Worm (Caenorhabditis elegans): ENCODE measurements around the gene unc-22.
A peak's percentile ranks its signal among the peaks of the same experiment; 100 is the strongest.

Gene unc-22

DNA sequence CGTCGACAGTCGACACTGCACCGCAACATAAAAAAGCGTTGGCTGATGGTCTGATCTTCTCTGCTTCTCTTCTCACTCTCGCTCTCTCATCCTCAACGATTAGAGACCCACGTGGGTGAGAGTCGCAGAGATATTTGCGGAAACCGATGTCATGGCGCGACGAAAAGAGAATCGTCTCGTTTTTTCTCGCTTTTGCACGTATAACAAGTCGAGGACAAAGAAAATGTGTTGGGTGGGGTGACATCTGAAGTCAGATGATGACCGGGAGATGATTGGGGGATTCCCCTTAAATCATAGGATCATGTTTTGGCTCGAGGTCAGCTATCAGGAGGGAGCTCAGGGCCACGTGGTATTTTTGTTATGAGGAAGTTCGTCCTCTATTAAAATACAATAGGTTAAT, 54.4 kb downstream of the unc-22 start (continued):
- TF ChIP-seq egl-27 (tag; optimal IDR thresholded peaks at IDR 0.05) (peak; percentile 43 to 78), efl-1 (optimal IDR thresholded peaks at IDR 0.05) (peak; percentile 78 to 79), efl-1 (GFP tag; optimal IDR thresholded peaks at IDR 0.05 in 1 of 2) (peak; percentile 42 to 96), aha-1 (tag; optimal IDR thresholded peaks at IDR 0.05) (peak; percentile 83), sox-4 (tag; optimal IDR thresholded peaks at IDR 0.05) (peak; percentile 63), egl-13 (tag; optimal IDR thresholded peaks at IDR 0.05) (peak; percentile 57), ceh-90 (tag; optimal IDR thresholded peaks at IDR 0.05) (no peak), lin-13 (GFP tag; optimal IDR thresholded peaks at IDR 0.05) (peak; percentile 72), snpc-4 (tag; optimal IDR thresholded peaks at IDR 0.05) (peak; percentile 33), sup-37 (GFP tag; optimal IDR thresholded peaks at IDR 0.05) (peak; percentile 64), lin-39 (tag; optimal IDR thresholded peaks at IDR 0.05) (peak; percentile 62), nhr-84 (tag; optimal IDR thresholded peaks at IDR 0.05) (no peak), xbp-1 (tag; optimal IDR thresholded peaks at IDR 0.05) (peak; percentile 85), pax-3 (tag; optimal IDR thresholded peaks at IDR 0.05) (peak; percentile 45), nhr-11 (tag; optimal IDR thresholded peaks at IDR 0.05) (peak; percentile 69), nhr-90 (tag; optimal IDR thresholded peaks at IDR 0.05; ENCODE audit: poor library complexity) (peak; percentile 94), blmp-1 (tag; optimal IDR thresholded peaks at IDR 0.05) (peak; percentile 93), ztf-11 (tag; optimal IDR thresholded peaks at IDR 0.05) (peak in 1 of 2 experiments; percentile 32), mef-2 (tag; optimal IDR thresholded peaks at IDR 0.05) (peak; percentile 81), lsy-2 (tag; optimal IDR thresholded peaks at IDR 0.05) (peak; percentile 75 to 79), ceh-88 (GFP tag; IDR thresholded peaks at IDR 0.05) (peak; percentile 69), unc-98 (GFP tag; IDR thresholded peaks at IDR 0.05) (peak; percentile 74), nhr-19 (GFP tag; conservative IDR thresholded peaks at IDR 0.05) (peak; percentile 94), unc-130 (tag; optimal IDR thresholded peaks at IDR 0.05) (peak; percentile 69), nhr-77 (tag; optimal IDR thresholded peaks at IDR 0.05) (peak; percentile 81), nhr-71 (tag; optimal IDR thresholded peaks at IDR 0.05) (peak; percentile 99), nhr-237 (tag; optimal IDR thresholded peaks at IDR 0.05) (peak; percentile 68), nhr-20 (tag; optimal IDR thresholded peaks at IDR 0.05) (peak; percentile 99), elt-2 (tag; optimal IDR thresholded peaks at IDR 0.05) (peak; percentile 70), mep-1 (tag; optimal IDR thresholded peaks at IDR 0.05) (peak; percentile 93), nhr-28 (tag; optimal IDR thresholded peaks at IDR 0.05) (no peak), C16A3.4 (tag; optimal IDR thresholded peaks at IDR 0.05) (peak; percentile 82), swsn-7 (tag; optimal IDR thresholded peaks at IDR 0.05) (peak; percentile 83), hlh-17 (GFP tag; optimal IDR thresholded peaks at IDR 0.05; ENCODE audit: borderline replicate concordance) (no peak), zag-1 (tag; optimal IDR thresholded peaks at IDR 0.05) (no peak), tbx-2 (tag; optimal IDR thresholded peaks at IDR 0.05) (peak; percentile 90), snu-23 (GFP tag; optimal IDR thresholded peaks at IDR 0.05) (peak; percentile 96), rnt-1 (tag; optimal IDR thresholded peaks at IDR 0.05) (peak; percentile 93), fkh-10 (GFP tag; optimal IDR thresholded peaks at IDR 0.05) (no peak)

ce11 chrIV:11955592-11955991, 55.2 kb downstream of the unc-22 start:
- TF ChIP-seq ceh-8 (GFP tag; optimal IDR thresholded peaks at IDR 0.05) (no peak), elt-2 (tag; optimal IDR thresholded peaks at IDR 0.05) (peak; percentile 99), ztf-11 (tag; optimal IDR thresholded peaks at IDR 0.05) (no peak), hpl-2 (GFP tag; optimal IDR thresholded peaks at IDR 0.05) (peak; percentile 43), ces-1 (GFP tag; optimal IDR thresholded peaks at IDR 0.05) (no peak), mab-9 (GFP tag; IDR thresholded peaks at IDR 0.05) (no peak), aly-2 (tag; optimal IDR thresholded peaks at IDR 0.05) (peak; percentile 93), sptf-1 (tag; optimal IDR thresholded peaks at IDR 0.05) (no peak), lsy-2 (tag; optimal IDR thresholded peaks at IDR 0.05) (peak; percentile 21 to 29), snu-23 (GFP tag; optimal IDR thresholded peaks at IDR 0.05) (peak; percentile 50), ztf-4 (tag; optimal IDR thresholded peaks at IDR 0.05) (peak; percentile 74), ama-1 (optimal IDR thresholded peaks at IDR 0.05) (peak; percentile 80), elt-3 (tag; optimal IDR thresholded peaks at IDR 0.05) (peak in 5 of 6 experiments; percentile 15 to 73 (median 30)), lin-35 (GFP tag; optimal IDR thresholded peaks at IDR 0.05) (peak in 1 of 2 experiments; percentile 50), tlp-1 (tag; optimal IDR thresholded peaks at IDR 0.05) (peak; percentile 54), blmp-1 (tag; optimal IDR thresholded peaks at IDR 0.05) (peak; percentile 67), xbp-1 (tag; optimal IDR thresholded peaks at IDR 0.05) (peak; percentile 1), efl-1 (optimal IDR thresholded peaks at IDR 0.05) (peak in 1 of 2 experiments; percentile 15), efl-1 (GFP tag; optimal IDR thresholded peaks at IDR 0.05 in 1 of 2) (no peak), nhr-71 (tag; optimal IDR thresholded peaks at IDR 0.05) (peak; percentile 74), nhr-47 (tag; optimal IDR thresholded peaks at IDR 0.05) (peak; percentile 14), ceh-90 (tag; optimal IDR thresholded peaks at IDR 0.05) (no peak), lin-14 (GFP tag; optimal IDR thresholded peaks at IDR 0.05) (peak; percentile 34), pax-3 (tag; optimal IDR thresholded peaks at IDR 0.05) (peak; percentile 37), grh-1 (GFP tag; IDR thresholded peaks at IDR 0.05) (0 out of 2 replicates have a peak, but pooled peaks have one; percentile 24)
